Worm (Caenorhabditis elegans) whole organism, young adult: ENCODE measurements around the gene cyy-1.

ENCODE experiments used
- F49E8.2 ChIP-seq: sonication (generic microtip); optimal IDR thresholded peaks from 3 replicates; lab custom pipeline; 2017; ENCODE audit warnings: missing genetic modification characterization, mild to moderate bottlenecking, missing compliant biosample characterization, antibody characterized with exemption, moderate library complexity; ENCODE audit not compliant: insufficient read depth
- aptf-2 ChIP-seq: fragments of 200-800 bp; sonication (Bioruptor generic); conservative IDR thresholded peaks from 2 replicates; pipeline ENCODE4 v1.3.6; 2022; ENCODE audit warnings: missing genetic modification reagents, missing genetic modification characterization, missing compliant biosample characterization
- cebp-2 ChIP-seq: fragments of 200-800 bp; sonication (Bioruptor generic); IDR thresholded peaks from 2 replicates; pipeline ENCODE4 v1.3.6; 2022; ENCODE audit warnings: missing genetic modification characterization, missing compliant biosample characterization
- efl-1 ChIP-seq: fragments of 150-350 bp; optimal IDR thresholded peaks from 2 replicates; lab custom pipeline; 2014; ENCODE audit warnings: missing biosample characterization, missing genetic modification reagents, missing genetic modification characterization
- hmg-20 ChIP-seq: fragments of 200-800 bp; sonication (Bioruptor generic); IDR thresholded peaks from 2 replicates; pipeline ENCODE4 v1.3.6; 2022; ENCODE audit warnings: missing genetic modification reagents, missing genetic modification characterization, missing compliant biosample characterization
- hrde-1 ChIP-seq: sonication (generic microtip); optimal IDR thresholded peaks from 2 replicates; lab custom pipeline; 2016; ENCODE audit warnings: missing genetic modification characterization, mild to moderate bottlenecking, missing compliant biosample characterization, moderate library complexity, missing genotype, missing genetic modification reagents, borderline replicate concordance
- lir-1 ChIP-seq: fragments of 200-800 bp; sonication (Bioruptor generic); conservative IDR thresholded peaks from 2 replicates; pipeline ENCODE4 v1.3.6; 2022; ENCODE audit warnings: missing genetic modification reagents, missing genetic modification characterization, missing compliant biosample characterization
- nhr-90 ChIP-seq: sonication (generic microtip); optimal IDR thresholded peaks from 2 replicates; lab custom pipeline; 2016; ENCODE audit warnings: missing genotype, mild to moderate bottlenecking, missing genetic modification characterization, missing compliant biosample characterization
- pha-4 ChIP-seq: fragments of 150-350 bp; sonication (generic microtip); optimal IDR thresholded peaks from 2 replicates; lab custom pipeline; 2014; ENCODE audit warnings: missing biosample characterization, missing genetic modification reagents, missing genetic modification characterization
- rec-8 ChIP-seq, 2 experiments: sonication (generic microtip); optimal IDR thresholded peaks; 2 replicates each; lab custom pipeline; 2016; ENCODE audit warnings: mild to moderate bottlenecking in 2 of 2, missing genetic modification characterization in 2 of 2, missing genetic modification reagents in 2 of 2, missing genotype in 2 of 2, missing biosample characterization in 1 of 2, missing compliant biosample characterization in 1 of 2, moderate library complexity in 1 of 2
- sea-2 ChIP-seq: fragments of 200-800 bp; sonication (Bioruptor generic); IDR thresholded peaks from 2 replicates; pipeline ENCODE4 v1.3.6; 2022; ENCODE audit warnings: missing genetic modification characterization, missing compliant biosample characterization
- snpc-3.4 ChIP-seq: sonication (generic microtip); optimal IDR thresholded peaks from 2 replicates; lab custom pipeline; 2017; ENCODE audit warnings: missing genetic modification characterization, mild to moderate bottlenecking, missing compliant biosample characterization, antibody characterized with exemption, moderate library complexity, missing genotype, missing genetic modification reagents
- snpc-4 ChIP-seq, 5 experiments: fragments of 150-350 bp in 1 of 5; sonication (generic microtip) in 4 of 5; optimal IDR thresholded peaks; 2 replicates each; lab custom pipeline; 2014 to 2018; ENCODE audit warnings: missing genetic modification characterization in 5 of 5, missing biosample characterization in 3 of 5, antibody characterized with exemption in 2 of 5, mild to moderate bottlenecking in 2 of 5, missing compliant biosample characterization in 2 of 5, missing genotype in 2 of 5, moderate library complexity in 2 of 5, missing genetic modification reagents in 1 of 5
- unc-130 ChIP-seq: sonication (generic microtip); optimal IDR thresholded peaks from 2 replicates; lab custom pipeline; 2016; ENCODE audit warnings: missing genetic modification reagents, missing genetic modification characterization, missing compliant biosample characterization

DNA sequence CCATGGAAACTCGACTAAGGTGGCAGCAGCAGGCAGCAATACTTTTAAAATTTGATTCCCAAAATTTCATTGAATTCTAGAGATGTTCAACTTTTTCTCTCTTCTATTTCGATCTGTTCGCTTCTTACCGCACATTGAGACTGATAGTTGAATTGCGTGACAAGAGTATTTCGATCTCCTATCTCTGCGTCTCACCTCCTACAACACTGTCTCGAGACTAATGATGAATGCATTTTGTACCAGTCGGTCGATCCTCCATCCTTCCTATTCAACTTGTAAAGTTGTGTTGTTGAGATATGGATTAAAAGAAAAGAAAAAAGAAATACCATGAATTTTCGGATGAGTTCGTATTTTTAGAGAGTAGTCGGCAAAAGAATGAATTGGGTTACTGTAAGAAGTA, 45.5 kb downstream of the cyy-1 start:
- TF ChIP-seq hrde-1 (tag; lab: Kevin White, UChicago): no peak
- no peak for TF ChIP-seq nhr-90 (tag; lab: Kevin White, UChicago)
- no peak for TF ChIP-seq snpc-4 (GFP tag; optimal IDR thresholded peaks at IDR 0.05; lab: Kevin White, UChicago)
- TF ChIP-seq snpc-4 (tag; optimal IDR thresholded peaks at IDR 0.05; lab: Kevin White, UChicago): no peak
- TF ChIP-seq efl-1 (GFP tag; lab: Kevin White, UChicago): no peak
- TF ChIP-seq sea-2 (GFP tag; lab: Robert Waterston, UW): no peak
- TF ChIP-seq snpc-3.4 (tag; lab: Kevin White, UChicago): no peak
- no peak for TF ChIP-seq rec-8 (tag; optimal IDR thresholded peaks at IDR 0.05; lab: Kevin White, UChicago)
- no peak for TF ChIP-seq lir-1 (GFP tag; lab: Robert Waterston, UW)
- TF ChIP-seq aptf-2: no peak
- TF ChIP-seq F49E8.2: no peak
- no peak for TF ChIP-seq pha-4 (tag; lab: Kevin White, UChicago)
- TF ChIP-seq cebp-2: no peak
- no peak for TF ChIP-seq hmg-20
- TF ChIP-seq unc-130: no peak
